Worm (Caenorhabditis elegans): ENCODE measurements around the gene W08E12.6.

- no peak for TF ChIP-seq fos-1 (tag; optimal IDR thresholded peaks at IDR 0.05)
- TF ChIP-seq nhr-77 (tag; optimal IDR thresholded peaks at IDR 0.05) = no peak
- TF ChIP-seq rnt-1 (tag; optimal IDR thresholded peaks at IDR 0.05) = no peak
- TF ChIP-seq nhr-84 (tag; optimal IDR thresholded peaks at IDR 0.05) = no peak
Measured at ce11 chrIV:3256866-3257265, 41.5 kb upstream of the W08E12.6 start.
